Fruit fly (Drosophila melanogaster) whole organism, embryonic: ENCODE data around the gene Usp14.

ENCODE experiments used
- CG11723 ChIP-seq: fragments of 200-800 bp; sonication (Bioruptor generic); optimal IDR thresholded peaks from 2 replicates; lab custom pipeline; 2017; ENCODE audit warnings: missing biosample characterization, mild to moderate bottlenecking, missing genetic modification characterization
- CG31224 ChIP-seq: fragments of 200-800 bp; sonication (Bioruptor generic); IDR thresholded peaks from 2 replicates; pipeline ENCODE4 v1.3.6; 2022; ENCODE audit warnings: missing biosample characterization, missing genetic modification characterization
- CG32772 ChIP-seq: fragments of 200-800 bp; sonication (Bioruptor generic); IDR thresholded peaks from 2 replicates; pipeline ENCODE4 v1.3.6; 2022; ENCODE audit warnings: missing biosample characterization, missing genetic modification characterization
- CG34422 ChIP-seq: fragments of 200-800 bp; sonication (Bioruptor generic); IDR thresholded peaks from 3 replicates; pipeline ENCODE4 v1.3.6; 2022; ENCODE audit warnings: missing biosample characterization, missing genetic modification characterization
- Hey ChIP-seq: fragments of 200-800 bp; sonication (Bioruptor generic); optimal IDR thresholded peaks from 3 replicates; lab custom pipeline; 2018; ENCODE audit warnings: missing biosample characterization, mild to moderate bottlenecking, missing genetic modification characterization
- prd ChIP-seq, 3 experiments: fragments of >200 bp in 2 of 3; fragments of 200-800 bp in 1 of 3; sonication (Bioruptor generic) in 1 of 3; optimal IDR thresholded peaks in 2 of 3; IDR thresholded peaks in 1 of 3; 2 replicates in 2 of 3; 3 replicates in 1 of 3; pipeline versions ENCODE4 v1.3.6 to Lab custom; 2017 to 2022; ENCODE audit warnings: missing biosample characterization in 1 of 3, missing genetic modification characterization in 1 of 3

- TF ChIP-seq CG34422 (GFP tag; lab: Robert Waterston, UW), result no peak; the same call in 2 of the 3 replicates
- TF ChIP-seq CG11723 (GFP tag; lab: Kevin White, UChicago), result no peak
- no peak for TF ChIP-seq Hey (tag; lab: Kevin White, UChicago)
- TF ChIP-seq prd (optimal IDR thresholded peaks at IDR 0.05; lab: Kevin White, UChicago), result no peak
- no peak for TF ChIP-seq prd (GFP tag; IDR thresholded peaks at IDR 0.05; lab: Robert Waterston, UW)
- TF ChIP-seq CG31224, result no peak
- no peak for TF ChIP-seq CG32772 (GFP tag; lab: Robert Waterston, UW)
These were observed 49.1 kb downstream of the Usp14 start, which contains the start of gene Mob3 for dm6 chr2L:10265129-10265528.
